Worm (Caenorhabditis elegans): ENCODE measurements around the gene glt-4.
A peak's percentile ranks its signal among the peaks of the same experiment; 100 is the strongest.

The glt-4 gene

DNA sequence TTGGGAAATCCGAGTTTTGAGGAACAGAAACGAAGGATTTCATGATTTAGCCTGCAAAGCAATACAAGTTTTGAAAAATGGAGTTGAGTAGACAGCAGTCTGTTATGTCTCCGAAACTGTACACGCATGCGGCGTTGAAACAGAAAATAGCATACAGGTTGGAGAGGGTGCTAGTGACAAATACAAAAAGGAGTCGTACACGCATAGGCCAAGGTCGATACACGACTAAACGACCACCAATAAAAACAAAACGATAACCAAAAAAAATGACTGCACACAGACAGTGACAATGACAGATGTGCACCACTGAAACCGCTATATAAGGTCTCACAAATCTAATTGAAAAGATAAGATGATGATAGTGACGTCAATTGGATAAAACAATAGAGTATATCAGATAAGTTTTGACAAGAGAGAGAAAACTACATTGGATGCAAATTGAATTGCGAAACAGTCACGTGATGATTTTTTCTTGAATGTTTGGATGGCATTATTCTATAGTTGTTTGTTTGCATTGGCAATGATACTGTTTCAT lies 45.7 kb downstream of the glt-4 start, which contains the start of gene fah-1:
TSS of gene fah-1 (minus strand) at position 51 of the 535 bp plus-strand sequence.
- TF ChIP-seq mab-9 (GFP tag; IDR thresholded peaks at IDR 0.05) (no peak), nhr-12 (tag; optimal IDR thresholded peaks at IDR 0.05) (no peak), tbx-2 (tag; optimal IDR thresholded peaks at IDR 0.05) (no peak), ceh-63 (GFP tag; optimal IDR thresholded peaks at IDR 0.05) (no peak), ztf-4 (tag; optimal IDR thresholded peaks at IDR 0.05) (no peak), C16A3.4 (tag; optimal IDR thresholded peaks at IDR 0.05) (no peak), nhr-237 (tag; optimal IDR thresholded peaks at IDR 0.05) (no peak), ets-5 (GFP tag; IDR thresholded peaks at IDR 0.05) (no peak), fkh-10 (GFP tag; optimal IDR thresholded peaks at IDR 0.05) (no peak), snpc-4 (tag; optimal IDR thresholded peaks at IDR 0.05) (no peak), pqm-1 (tag; optimal IDR thresholded peaks at IDR 0.05) (no peak), nhr-84 (tag; optimal IDR thresholded peaks at IDR 0.05) (no peak), sox-4 (tag; optimal IDR thresholded peaks at IDR 0.05) (no peak), fos-1 (tag; optimal IDR thresholded peaks at IDR 0.05) (no peak), snu-23 (GFP tag; optimal IDR thresholded peaks at IDR 0.05) (peak; percentile 66), dsc-1 (tag; optimal IDR thresholded peaks at IDR 0.05) (no peak), fkh-4 (tag; optimal IDR thresholded peaks at IDR 0.05; ENCODE audit: borderline replicate concordance) (no peak), rnt-1 (tag; optimal IDR thresholded peaks at IDR 0.05) (no peak), skn-1 (tag; optimal IDR thresholded peaks at IDR 0.05) (peak; percentile 1), sptf-1 (tag; optimal IDR thresholded peaks at IDR 0.05) (no peak), vab-15 (tag; optimal IDR thresholded peaks at IDR 0.05) (peak; percentile 1), grh-1 (GFP tag; IDR thresholded peaks at IDR 0.05) (peak; percentile 65), mep-1 (tag; optimal IDR thresholded peaks at IDR 0.05) (peak; percentile 34), lin-39 (tag; optimal IDR thresholded peaks at IDR 0.05) (no peak), C34B4.2 (tag; optimal IDR thresholded peaks at IDR 0.05) (no peak), fkh-8 (tag; optimal IDR thresholded peaks at IDR 0.05) (no peak), lin-13 (GFP tag; optimal IDR thresholded peaks at IDR 0.05) (no peak), egl-27 (tag; optimal IDR thresholded peaks at IDR 0.05) (no peak), zag-1 (tag; optimal IDR thresholded peaks at IDR 0.05) (no peak), nhr-85 (tag) (peak; percentile 97), lin-14 (GFP tag; optimal IDR thresholded peaks at IDR 0.05) (peak; percentile 80), mef-2 (tag; optimal IDR thresholded peaks at IDR 0.05) (no peak), efl-1 (optimal IDR thresholded peaks at IDR 0.05) (no peak), efl-1 (GFP tag; optimal IDR thresholded peaks at IDR 0.05 in 1 of 2) (peak in 1 of 2 experiments; percentile 2), ceh-88 (GFP tag; IDR thresholded peaks at IDR 0.05) (no peak), nhr-47 (tag; optimal IDR thresholded peaks at IDR 0.05) (peak; percentile 61), ama-1 (optimal IDR thresholded peaks at IDR 0.05) (no peak), lin-35 (GFP tag; optimal IDR thresholded peaks at IDR 0.05) (peak in 1 of 2 experiments; percentile 41), unc-86 (tag; optimal IDR thresholded peaks at IDR 0.05) (no peak), lsy-2 (tag; optimal IDR thresholded peaks at IDR 0.05) (no peak), tlp-1 (tag; optimal IDR thresholded peaks at IDR 0.05) (no peak), alr-1 (tag; optimal IDR thresholded peaks at IDR 0.05; ENCODE audit: borderline replicate concordance) (no peak), nhr-28 (tag; optimal IDR thresholded peaks at IDR 0.05) (no peak), F16B12.6 (tag; optimal IDR thresholded peaks at IDR 0.05) (no peak), unc-130 (tag; optimal IDR thresholded peaks at IDR 0.05) (no peak), elt-3 (tag; optimal IDR thresholded peaks at IDR 0.05) (peak in 3 of 6 experiments; percentile 71 to 92 (median 82)), lin-15B (tag; optimal IDR thresholded peaks at IDR 0.05) (no peak), egl-13 (tag; optimal IDR thresholded peaks at IDR 0.05) (no peak), xbp-1 (tag; optimal IDR thresholded peaks at IDR 0.05) (peak; percentile 52), pag-3 (tag; optimal IDR thresholded peaks at IDR 0.05; ENCODE audit: borderline replicate concordance, insufficient read depth) (peak; percentile 89), hpl-2 (GFP tag; optimal IDR thresholded peaks at IDR 0.05) (no peak), ceh-82 (tag; optimal IDR thresholded peaks at IDR 0.05) (no peak), nhr-20 (tag; optimal IDR thresholded peaks at IDR 0.05) (peak; percentile 97), nhr-77 (tag; optimal IDR thresholded peaks at IDR 0.05) (no peak), aha-1 (tag; optimal IDR thresholded peaks at IDR 0.05) (no peak)

Data from whole organism, L1 larva.